Worm (Caenorhabditis elegans): ENCODE results near the gene R02D5.8.

Gene R02D5.8

DNA sequence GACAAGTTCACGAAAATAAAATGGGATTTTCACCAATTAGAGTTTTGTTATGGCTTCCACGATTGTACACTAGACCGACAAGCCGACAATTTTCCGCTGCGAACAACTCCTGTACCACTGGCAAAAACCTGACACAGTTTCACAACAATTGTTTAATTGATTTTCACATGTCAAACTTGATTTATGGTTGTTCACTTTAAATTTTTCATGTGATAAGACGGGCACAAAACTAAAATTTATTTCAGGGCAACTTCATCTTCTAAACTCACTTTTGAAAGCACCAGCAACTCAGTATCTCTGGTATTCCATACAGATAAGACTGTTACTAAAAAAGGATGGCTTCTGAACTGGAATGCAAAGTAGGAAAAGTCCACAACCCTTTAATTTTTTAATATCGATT, 37.8 kb downstream of the R02D5.8 start, which contains the start of gene R02D5.7:
R02D5.7 (minus strand) TSS at position 101 of the 400 bp plus-strand sequence.
- TF ChIP-seq mab-5 (tag; optimal IDR thresholded peaks at IDR 0.05) (no peak), ceh-82 (tag; optimal IDR thresholded peaks at IDR 0.05) (no peak), fos-1 (tag; optimal IDR thresholded peaks at IDR 0.05) (no peak), snpc-4 (tag; optimal IDR thresholded peaks at IDR 0.05) (no peak), blmp-1 (tag; optimal IDR thresholded peaks at IDR 0.05; ENCODE audit: insufficient read depth) (no peak), Y55F3AM.14 (GFP tag; optimal IDR thresholded peaks at IDR 0.05) (no peak)

- TF ChIP-seq sem-4 (tag; optimal IDR thresholded peaks at IDR 0.05) (no peak), egl-27 (tag; optimal IDR thresholded peaks at IDR 0.05) (no peak), lin-39 (tag; optimal IDR thresholded peaks at IDR 0.05) (no peak), skn-1 (tag; optimal IDR thresholded peaks at IDR 0.05) (no peak), unc-39 (tag; optimal IDR thresholded peaks at IDR 0.05) (no peak), nhr-237 (tag; optimal IDR thresholded peaks at IDR 0.05) (no peak), sma-3 (GFP tag; optimal IDR thresholded peaks at IDR 0.05) (no peak), C34F6.9 (tag; optimal IDR thresholded peaks at IDR 0.05) (no peak), ceh-82 (tag; optimal IDR thresholded peaks at IDR 0.05) (no peak), mdl-1 (tag; optimal IDR thresholded peaks at IDR 0.05) (no peak), gmeb-1 (tag; optimal IDR thresholded peaks at IDR 0.05) (no peak), nhr-11 (tag; optimal IDR thresholded peaks at IDR 0.05) (no peak), nhr-12 (tag; optimal IDR thresholded peaks at IDR 0.05) (no peak), nhr-25 (tag; optimal IDR thresholded peaks at IDR 0.05) (no peak), nhr-6 (tag; optimal IDR thresholded peaks at IDR 0.05) (no peak)
Measured at ce11 chrV:14480533-14480932, 38.6 kb downstream of the R02D5.8 start.

DNA sequence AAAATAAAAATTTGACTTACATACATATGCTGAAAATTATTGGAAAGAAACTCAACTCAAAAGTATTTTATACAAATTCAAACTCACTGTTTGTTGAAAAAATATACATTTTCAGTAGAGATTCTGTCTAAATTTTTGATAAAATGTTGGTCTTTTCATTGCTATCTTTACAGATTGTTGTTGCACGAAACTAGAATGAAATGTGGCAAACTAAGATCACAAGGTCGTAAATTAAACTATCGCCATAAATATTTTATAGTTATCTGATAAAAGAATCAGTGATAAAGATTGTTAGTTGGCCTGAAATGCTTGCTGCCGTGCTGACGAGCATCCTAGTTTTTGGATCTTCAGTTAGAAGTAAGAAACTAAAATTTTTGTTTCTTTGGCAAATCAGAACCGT, 40.2 kb downstream of the R02D5.8 start, which contains the start of gene clec-55:
clec-55 (plus strand) TSS at position 301 of the 400 bp plus-strand sequence.
- TF ChIP-seq unc-62 (GFP tag; optimal IDR thresholded peaks at IDR 0.05) (no peak), mab-5 (tag; optimal IDR thresholded peaks at IDR 0.05) (no peak)

DNA sequence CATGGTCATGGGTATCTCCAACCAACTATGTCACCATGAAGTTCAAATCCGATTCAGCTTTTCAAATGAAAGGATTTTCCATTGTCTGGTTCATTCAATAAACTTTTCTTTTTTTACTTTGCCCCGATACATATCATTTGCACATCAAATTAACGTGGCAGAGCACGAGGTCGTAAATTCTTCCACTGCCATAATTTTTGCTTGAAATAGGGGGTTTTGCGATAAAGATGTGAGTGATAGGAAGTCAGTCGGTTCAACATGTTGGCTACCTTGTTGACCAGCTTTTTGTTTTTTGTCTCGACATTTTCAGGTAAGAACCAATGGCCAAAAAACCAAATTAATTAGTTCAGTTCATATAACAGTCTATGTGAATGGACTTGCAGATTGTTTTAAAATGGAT, 42.5 kb downstream of the R02D5.8 start, which contains the start of gene clec-54:
clec-54 (plus strand) TSS at position 224 of the 400 bp plus-strand sequence.
- TF ChIP-seq elt-3 (tag; optimal IDR thresholded peaks at IDR 0.05) (no peak), crh-2 (tag; optimal IDR thresholded peaks at IDR 0.05) (peak; percentile 35)

DNA sequence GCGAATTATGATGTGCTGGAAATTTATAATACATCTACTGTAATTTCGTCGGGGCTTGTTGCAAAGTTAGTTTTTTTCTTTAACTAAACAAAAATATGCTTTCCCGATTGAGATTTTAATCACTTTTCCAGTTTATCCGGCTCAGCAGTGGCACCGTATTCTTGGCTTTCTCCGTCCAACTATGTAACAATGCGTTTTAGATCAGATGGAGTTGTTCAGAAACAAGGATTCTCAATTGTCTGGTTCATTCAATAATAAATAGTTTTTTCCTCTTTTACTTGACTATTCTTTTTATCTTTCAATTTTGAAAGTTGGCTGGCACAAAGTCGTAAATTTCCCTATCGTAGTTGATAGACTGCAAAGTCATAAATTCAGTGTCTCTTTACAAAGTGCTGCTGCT, 45.1 kb downstream of the R02D5.8 start, which contains the start of gene clec-56:
clec-56 (plus strand) TSS at position 301 of the 400 bp plus-strand sequence.
- no peak for TF ChIP-seq elt-1 (tag; optimal IDR thresholded peaks at IDR 0.05)
- no peak for TF ChIP-seq gmeb-1 (tag; optimal IDR thresholded peaks at IDR 0.05)
- TF ChIP-seq egl-27 (tag; optimal IDR thresholded peaks at IDR 0.05) = no peak
- TF ChIP-seq sma-3 (GFP tag; optimal IDR thresholded peaks at IDR 0.05) = no peak

- TF ChIP-seq nhr-6 (tag; optimal IDR thresholded peaks at IDR 0.05) (no peak), C34F6.9 (tag; optimal IDR thresholded peaks at IDR 0.05) (no peak), nhr-21 (tag; optimal IDR thresholded peaks at IDR 0.05) (no peak), dmd-4 (tag; optimal IDR thresholded peaks at IDR 0.05) (no peak), mbf-1 (tag; optimal IDR thresholded peaks at IDR 0.05) (no peak), mdl-1 (tag; optimal IDR thresholded peaks at IDR 0.05) (no peak), nhr-12 (tag; optimal IDR thresholded peaks at IDR 0.05) (no peak)
Measured at ce11 chrV:14472229-14472628, 46.9 kb downstream of the R02D5.8 start, which contains the start of gene clec-227. TSS of gene clec-227 (plus strand) at chrV:14472529.

ce11 chrV:14468931-14469330, 50.2 kb downstream of the R02D5.8 start, which contains the start of gene clec-57:
TSS of gene clec-57 (plus strand) at chrV:14469231.
- TF ChIP-seq sem-4 (tag; optimal IDR thresholded peaks at IDR 0.05) (no peak), sma-9 (GFP tag; optimal IDR thresholded peaks at IDR 0.05) (no peak), sma-9 (tag; optimal IDR thresholded peaks at IDR 0.05) (no peak), elt-3 (tag; optimal IDR thresholded peaks at IDR 0.05) (no peak), F13H6.1 (tag; optimal IDR thresholded peaks at IDR 0.05) (no peak), sma-3 (GFP tag; optimal IDR thresholded peaks at IDR 0.05) (no peak)
